Fruit fly (Drosophila melanogaster) whole organism, embryonic: ENCODE data around the gene CkIIalpha-i3.
A peak's percentile ranks its signal among the peaks of the same experiment; 100 is the strongest.

Source experiments
- Atf3 ChIP-seq: fragments of 200-800 bp; sonication (Bioruptor generic); optimal IDR thresholded peaks from 3 replicates; lab custom pipeline; 2016; ENCODE audit warnings: missing biosample characterization, missing genetic modification characterization
- Blimp-1 ChIP-seq: fragments of 200-800 bp; sonication (Bioruptor generic); optimal IDR thresholded peaks from 3 replicates; lab custom pipeline; 2018; ENCODE audit warnings: missing biosample characterization, missing genetic modification characterization, mild to moderate bottlenecking, moderate library complexity, missing genetic modification reagents
- CG10431 ChIP-seq: fragments of 200-800 bp; sonication (Bioruptor generic); optimal IDR thresholded peaks from 3 replicates; lab custom pipeline; 2018; ENCODE audit warnings: missing biosample characterization, mild to moderate bottlenecking, missing genetic modification characterization
- CG12219 ChIP-seq: fragments of 200-800 bp; sonication (Bioruptor generic); optimal IDR thresholded peaks from 3 replicates; lab custom pipeline; 2018; ENCODE audit warnings: missing biosample characterization, mild to moderate bottlenecking, missing genetic modification characterization
- CG12236 ChIP-seq: fragments of 200-800 bp; sonication (Bioruptor generic); optimal IDR thresholded peaks from 2 replicates; lab custom pipeline; 2016; ENCODE audit warnings: missing biosample characterization, missing genetic modification characterization
- CG12391 ChIP-seq: fragments of 200-800 bp; sonication (Bioruptor generic); optimal IDR thresholded peaks from 3 replicates; lab custom pipeline; 2018; ENCODE audit warnings: missing biosample characterization, mild to moderate bottlenecking, missing genetic modification characterization, moderate library complexity
- CG13624 ChIP-seq: fragments of 200-800 bp; sonication (Bioruptor generic); optimal IDR thresholded peaks from 2 replicates; lab custom pipeline; 2016; ENCODE audit warnings: missing biosample characterization, missing genetic modification characterization
- CG13894 ChIP-seq: fragments of 200-800 bp; sonication (Bioruptor generic); optimal IDR thresholded peaks from 3 replicates; lab custom pipeline; 2018; ENCODE audit warnings: missing biosample characterization, mild to moderate bottlenecking, missing genetic modification characterization, moderate library complexity
- CG17186 ChIP-seq: fragments of 200-800 bp; sonication (Bioruptor generic); optimal IDR thresholded peaks from 3 replicates; lab custom pipeline; 2017; ENCODE audit warnings: missing biosample characterization, missing genetic modification reagents, missing genetic modification characterization
- CG17328 ChIP-seq: fragments of 200-800 bp; sonication (Bioruptor generic); IDR thresholded peaks from 2 replicates; pipeline ENCODE4 v1.3.6; 2022; ENCODE audit warnings: missing biosample characterization, missing genetic modification characterization
- CG2202 ChIP-seq: fragments of 200-800 bp; sonication (Bioruptor generic); optimal IDR thresholded peaks from 2 replicates; lab custom pipeline; 2018; ENCODE audit warnings: missing biosample characterization, mild to moderate bottlenecking, missing genetic modification characterization
- CG3065 ChIP-seq: fragments of 200-800 bp; sonication (Bioruptor generic); optimal IDR thresholded peaks from 2 replicates; lab custom pipeline; 2016; ENCODE audit warnings: missing biosample characterization, missing genetic modification characterization
- CG34224 ChIP-seq: fragments of 200-800 bp; sonication (Bioruptor generic); IDR thresholded peaks from 3 replicates; pipeline ENCODE4 v1.3.6; 2022; ENCODE audit warnings: missing biosample characterization, missing genetic modification characterization; ENCODE audit not compliant: partially characterized antibody
- CG34376 ChIP-seq: fragments of 200-800 bp; sonication (Bioruptor generic); optimal IDR thresholded peaks from 2 replicates; lab custom pipeline; 2018; ENCODE audit warnings: missing biosample characterization, mild to moderate bottlenecking, missing genetic modification characterization
- CG4328 ChIP-seq: fragments of 200-800 bp; sonication (Bioruptor generic); optimal IDR thresholded peaks from 3 replicates; lab custom pipeline; 2017; ENCODE audit warnings: missing biosample characterization, missing genetic modification reagents, missing genetic modification characterization
- CG5180 ChIP-seq: fragments of 200-800 bp; sonication (Bioruptor generic); optimal IDR thresholded peaks from 3 replicates; lab custom pipeline; 2017; ENCODE audit warnings: missing biosample characterization, missing genetic modification characterization, mild to moderate bottlenecking, moderate library complexity, missing genetic modification reagents
- CG6654 ChIP-seq: fragments of 200-800 bp; sonication (Bioruptor generic); optimal IDR thresholded peaks from 2 replicates; lab custom pipeline; 2017; ENCODE audit warnings: missing biosample characterization, mild to moderate bottlenecking, missing genetic modification characterization
- CG7556 ChIP-seq: fragments of 200-800 bp; sonication (Bioruptor generic); optimal IDR thresholded peaks from 2 replicates; lab custom pipeline; 2017; ENCODE audit warnings: missing biosample characterization, mild to moderate bottlenecking, missing genetic modification characterization
- CG8944 ChIP-seq: fragments of 200-800 bp; sonication (Bioruptor generic); optimal IDR thresholded peaks from 3 replicates; lab custom pipeline; 2016; ENCODE audit warnings: missing biosample characterization, missing genetic modification characterization
- Dek ChIP-seq: fragments of 200-800 bp; sonication (Bioruptor generic); optimal IDR thresholded peaks from 3 replicates; lab custom pipeline; 2019; ENCODE audit warnings: missing biosample characterization, mild to moderate bottlenecking, missing genetic modification characterization, moderate library complexity
- Drgx ChIP-seq: fragments of 200-800 bp; sonication (Bioruptor generic); IDR thresholded peaks from 2 replicates; pipeline ENCODE4 v1.3.6; 2022; ENCODE audit warnings: missing biosample characterization, missing genetic modification characterization
- Fer2 ChIP-seq: fragments of 200-800 bp; sonication (Bioruptor generic); optimal IDR thresholded peaks from 2 replicates; lab custom pipeline; 2018; ENCODE audit warnings: missing biosample characterization, mild to moderate bottlenecking, missing genetic modification characterization, moderate library complexity
- Gsc ChIP-seq: fragments of 200-800 bp; sonication (Bioruptor generic); IDR thresholded peaks from 2 replicates; pipeline ENCODE4 v1.3.6; 2022; ENCODE audit warnings: missing biosample characterization, missing genetic modification characterization
- Lim3 ChIP-seq: fragments of 200-800 bp; sonication (Bioruptor generic); IDR thresholded peaks from 2 replicates; pipeline ENCODE4 v1.3.6; 2022; ENCODE audit warnings: missing biosample characterization, missing genetic modification characterization
- Mes4 ChIP-seq: fragments of 200-800 bp; sonication (Bioruptor generic); optimal IDR thresholded peaks from 2 replicates; lab custom pipeline; 2016; ENCODE audit warnings: missing biosample characterization, missing genetic modification characterization
- Nf-YB ChIP-seq: fragments of 200-800 bp; sonication (Bioruptor generic); optimal IDR thresholded peaks from 3 replicates; lab custom pipeline; 2019; ENCODE audit warnings: missing biosample characterization, mild to moderate bottlenecking, missing genetic modification characterization, moderate library complexity
- Sin3A ChIP-seq: fragments of >200 bp; optimal IDR thresholded peaks from 2 replicates; lab custom pipeline; 2018
- YL-1 ChIP-seq: fragments of 200-800 bp; sonication (Bioruptor generic); optimal IDR thresholded peaks from 3 replicates; lab custom pipeline; 2017; ENCODE audit warnings: missing biosample characterization, mild to moderate bottlenecking, missing genetic modification characterization
- ap ChIP-seq: fragments of 200-800 bp; sonication (Bioruptor generic); IDR thresholded peaks from 2 replicates; pipeline ENCODE4 v1.3.6; 2022; ENCODE audit warnings: missing biosample characterization, missing genetic modification characterization
- ash1 ChIP-seq: fragments of 200-800 bp; sonication (Bioruptor generic); optimal IDR thresholded peaks from 2 replicates; lab custom pipeline; 2018; ENCODE audit warnings: missing biosample characterization, mild to moderate bottlenecking, missing genetic modification characterization
- caup ChIP-seq: fragments of 200-800 bp; sonication (Bioruptor generic); optimal IDR thresholded peaks from 3 replicates; lab custom pipeline; 2017; ENCODE audit warnings: missing biosample characterization, mild to moderate bottlenecking, missing genetic modification characterization, moderate library complexity; ENCODE audit not compliant: severe bottlenecking
- chm ChIP-seq: fragments of 200-800 bp; sonication (Bioruptor generic); IDR thresholded peaks from 2 replicates; pipeline ENCODE4 v1.3.6; 2022; ENCODE audit warnings: missing biosample characterization, missing genetic modification characterization
- chn ChIP-seq: fragments of 200-800 bp; sonication (Bioruptor generic); optimal IDR thresholded peaks from 2 replicates; lab custom pipeline; 2016; ENCODE audit warnings: missing biosample characterization, missing genetic modification characterization
- crc ChIP-seq: fragments of 200-800 bp; sonication (Bioruptor generic); optimal IDR thresholded peaks from 2 replicates; lab custom pipeline; 2016; ENCODE audit warnings: missing biosample characterization, missing genetic modification characterization
- croc ChIP-seq: fragments of 200-800 bp; sonication (Bioruptor generic); conservative IDR thresholded peaks from 3 replicates; pipeline ENCODE4 v1.3.6; 2022; ENCODE audit warnings: missing biosample characterization, missing genetic modification characterization
- danr ChIP-seq: fragments of 200-800 bp; sonication (Bioruptor generic); IDR thresholded peaks from 2 replicates; pipeline ENCODE4 v1.3.6; 2022; ENCODE audit warnings: missing biosample characterization, missing genetic modification characterization
- exex ChIP-seq: fragments of 200-800 bp; sonication (Bioruptor generic); optimal IDR thresholded peaks from 4 replicates; lab custom pipeline; 2018; ENCODE audit warnings: missing biosample characterization, mild to moderate bottlenecking, missing genetic modification characterization, moderate library complexity
- grn ChIP-seq: fragments of 200-800 bp; sonication (Bioruptor generic); optimal IDR thresholded peaks from 3 replicates; lab custom pipeline; 2017; ENCODE audit warnings: missing biosample characterization, missing genetic modification characterization
- inv ChIP-seq: fragments of 200-800 bp; sonication (Bioruptor generic); IDR thresholded peaks from 2 replicates; pipeline ENCODE4 v1.3.6; 2022; ENCODE audit warnings: missing biosample characterization, missing genetic modification characterization; ENCODE audit not compliant: partially characterized antibody
- jigr1 ChIP-seq: fragments of 200-800 bp; sonication (Bioruptor generic); IDR thresholded peaks from 3 replicates; pipeline ENCODE4 v1.3.6; 2022; ENCODE audit warnings: missing biosample characterization, missing genetic modification characterization
- maf-S ChIP-seq: fragments of 200-800 bp; sonication (Bioruptor generic); optimal IDR thresholded peaks from 2 replicates; lab custom pipeline; 2016; ENCODE audit warnings: missing biosample characterization, missing genetic modification characterization
- mirr ChIP-seq: fragments of 200-800 bp; sonication (Bioruptor generic); optimal IDR thresholded peaks from 3 replicates; lab custom pipeline; 2018; ENCODE audit warnings: missing biosample characterization, mild to moderate bottlenecking, missing genetic modification characterization
- psq ChIP-seq: fragments of 200-800 bp; sonication (Bioruptor generic); optimal IDR thresholded peaks from 2 replicates; lab custom pipeline; 2017; ENCODE audit warnings: missing biosample characterization, missing genetic modification characterization
- tll ChIP-seq, 2 experiments: fragments of 200-800 bp in 1 of 2; fragments of >200 bp in 1 of 2; sonication (Bioruptor generic) in 1 of 2; optimal IDR thresholded peaks; 2 replicates each; lab custom pipeline; 2017 to 2019; ENCODE audit warnings: missing biosample characterization in 2 of 2, missing genetic modification characterization in 2 of 2, mild to moderate bottlenecking in 1 of 2, moderate library complexity in 1 of 2
- twi ChIP-seq: fragments of 200-800 bp; optimal IDR thresholded peaks from 2 replicates; lab custom pipeline; 2019; ENCODE audit warnings: missing biosample characterization, mild to moderate bottlenecking, missing genetic modification characterization, moderate library complexity
- tx ChIP-seq: fragments of 200-800 bp; sonication (Bioruptor generic); optimal IDR thresholded peaks from 2 replicates; lab custom pipeline; 2016; ENCODE audit warnings: missing biosample characterization, missing genetic modification characterization
- vfl ChIP-seq: fragments of 200-800 bp; sonication (Bioruptor generic); optimal IDR thresholded peaks from 2 replicates; lab custom pipeline; 2016; ENCODE audit warnings: missing biosample characterization, missing genetic modification characterization
- zen2 ChIP-seq: fragments of 200-800 bp; sonication (Bioruptor generic); IDR thresholded peaks from 3 replicates; pipeline ENCODE4 v1.3.6; 2022; ENCODE audit warnings: missing biosample characterization, missing genetic modification characterization; ENCODE audit not compliant: partially characterized antibody

Gene CkIIalpha-i3

DNA sequence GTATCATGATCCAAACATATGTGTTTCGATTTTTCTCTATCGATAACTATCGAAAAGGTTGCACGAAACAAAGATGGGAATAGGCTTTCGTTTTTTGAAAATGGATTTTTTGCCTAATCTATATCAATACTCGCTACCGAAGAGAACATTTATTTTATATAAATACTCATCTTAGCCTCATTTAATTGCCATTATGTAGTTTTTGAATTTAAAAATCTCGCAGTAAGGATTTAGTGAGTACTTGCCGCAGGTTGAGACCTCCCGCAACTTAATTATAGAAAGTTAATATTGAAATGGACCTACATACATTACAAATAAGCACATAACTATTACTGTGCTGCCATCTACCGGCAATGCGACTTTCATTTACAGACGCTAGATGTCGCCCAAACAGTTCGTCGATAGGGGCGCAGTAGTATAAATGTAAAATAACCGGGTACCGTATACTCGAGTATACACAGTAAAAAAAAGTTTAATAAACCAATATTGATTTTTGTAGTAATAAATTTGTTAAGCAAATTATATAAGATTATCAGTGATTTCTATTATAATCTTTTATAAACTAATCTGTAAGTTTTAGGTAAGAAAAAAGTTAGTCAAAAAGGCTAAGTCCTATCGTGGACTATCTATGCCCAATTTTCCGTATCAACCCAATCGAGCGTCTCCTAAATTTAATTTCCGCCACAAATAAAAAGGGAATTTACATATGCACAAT, 1.6 kb upstream of the CkIIalpha-i3 start, which contains the start of gene CG13896 (continued):
- peak; percentile 62 for TF ChIP-seq CG6654 (GFP tag; lab: Kevin White, UChicago)
- peak; percentile 62; the same call in 1 of the 2 replicates for TF ChIP-seq danr (GFP tag; lab: Robert Waterston, UW)
- peak; percentile 80 for TF ChIP-seq mirr (GFP tag; lab: Kevin White, UChicago)
- TF ChIP-seq inv: no peak
- peak; percentile 53 for TF ChIP-seq CG2202 (tag; lab: Kevin White, UChicago)
- peak; percentile 70 for TF ChIP-seq psq (GFP tag; lab: Kevin White, UChicago)
- TF ChIP-seq Gsc (GFP tag; lab: Robert Waterston, UW): no peak; the same call in 1 of the 2 replicates
- peak; percentile 69 for TF ChIP-seq CG10431 (GFP tag; lab: Kevin White, UChicago)
- TF ChIP-seq CG17328: peak; percentile 86
- peak; percentile 91 for TF ChIP-seq maf-S (GFP tag; lab: Kevin White, UChicago)
- peak; percentile 91 for TF ChIP-seq chn (GFP tag; lab: Kevin White, UChicago)
- peak; percentile 55 for TF ChIP-seq CG5180
- peak; percentile 81 for TF ChIP-seq tx (GFP tag; lab: Kevin White, UChicago)
- TF ChIP-seq Sin3A (lab: Kevin White, UChicago): no peak
- TF ChIP-seq ap (GFP tag; lab: Robert Waterston, UW): peak; percentile 39; the same call in 1 of the 2 replicates
- TF ChIP-seq Dek (tag; lab: Kevin White, UChicago): peak; percentile 89
- TF ChIP-seq twi: peak; percentile 54
- TF ChIP-seq CG8944 (GFP tag; lab: Kevin White, UChicago): peak; percentile 91
- peak; percentile 79 for TF ChIP-seq Atf3 (GFP tag; lab: Kevin White, UChicago)
- TF ChIP-seq caup (GFP tag; lab: Kevin White, UChicago): peak; percentile 89
- no peak for TF ChIP-seq Lim3 (GFP tag; lab: Robert Waterston, UW)
- peak; percentile 71 for TF ChIP-seq CG17186
- TF ChIP-seq Drgx (GFP tag; lab: Robert Waterston, UW): peak; percentile 57; the same call in 1 of the 2 replicates
- TF ChIP-seq CG34224 (GFP tag; lab: Robert Waterston, UW): peak; percentile 46; the same call in 1 of the 3 replicates
- peak; percentile 69 for TF ChIP-seq CG34376 (GFP tag; lab: Kevin White, UChicago)
- TF ChIP-seq CG12391: peak; percentile 82
- no peak for TF ChIP-seq tll (GFP tag; optimal IDR thresholded peaks at IDR 0.05; lab: Kevin White, UChicago)
- TF ChIP-seq exex (tag; lab: Kevin White, UChicago): peak; percentile 40
- peak; percentile 63 for TF ChIP-seq grn (GFP tag; lab: Kevin White, UChicago)
- TF ChIP-seq CG13894 (tag; lab: Kevin White, UChicago): peak; percentile 84
- peak; percentile 50 for TF ChIP-seq Nf-YB
- TF ChIP-seq ash1 (GFP tag; lab: Kevin White, UChicago): peak; percentile 92
- peak; percentile 52 for TF ChIP-seq Fer2
- peak; percentile 78 for TF ChIP-seq Blimp-1 (GFP tag; lab: Kevin White, UChicago)
- peak; percentile 52; the same call in 1 of the 3 replicates for TF ChIP-seq zen2 (GFP tag; lab: Robert Waterston, UW)
- TF ChIP-seq CG12236 (GFP tag; lab: Kevin White, UChicago): peak; percentile 72
- peak; percentile 60 for TF ChIP-seq CG4328
- 0 out of 3 replicates have a peak, but pooled peaks have one; percentile 38 for TF ChIP-seq jigr1 (GFP tag; lab: Robert Waterston, UW)
- TF ChIP-seq CG13624 (GFP tag; lab: Kevin White, UChicago): peak; percentile 85
- TF ChIP-seq croc (GFP tag; lab: Robert Waterston, UW): peak; percentile 54; the same call in 2 of the 3 replicates
- peak; percentile 85 for TF ChIP-seq Mes4
- peak; percentile 66 for TF ChIP-seq crc (GFP tag; lab: Kevin White, UChicago)
- TF ChIP-seq CG12219 (GFP tag; lab: Kevin White, UChicago): peak; percentile 66
- peak; percentile 71 for TF ChIP-seq vfl (GFP tag; lab: Kevin White, UChicago)
- TF ChIP-seq chm (GFP tag; lab: Robert Waterston, UW): peak; percentile 86
- peak; percentile 67 for TF ChIP-seq CG3065 (GFP tag; lab: Kevin White, UChicago)
- TF ChIP-seq CG7556 (GFP tag; lab: Kevin White, UChicago): peak; percentile 85
- TF ChIP-seq YL-1 (GFP tag; lab: Kevin White, UChicago): peak; percentile 29
